Fruit fly (Drosophila melanogaster) whole organism, adult: ENCODE results near the gene CaMKII.

ENCODE experiments used
- CG11617 ChIP-seq: fragments of 200-800 bp; sonication (Bioruptor generic); optimal IDR thresholded peaks from 2 replicates; lab custom pipeline; 2017; ENCODE audit warnings: mild to moderate bottlenecking, missing biosample characterization, missing genetic modification reagents, missing genetic modification characterization
- CG14711 ChIP-seq: fragments of 200-800 bp; sonication (Bioruptor generic); optimal IDR thresholded peaks from 2 replicates; lab custom pipeline; 2018; ENCODE audit warnings: missing biosample characterization, mild to moderate bottlenecking, missing genetic modification characterization, moderate library complexity
- CG1620 ChIP-seq: fragments of 200-800 bp; sonication (Bioruptor generic); optimal IDR thresholded peaks from 2 replicates; lab custom pipeline; 2016; ENCODE audit warnings: missing biosample characterization, missing genetic modification characterization
- CG33017 ChIP-seq: fragments of 200-800 bp; sonication (Bioruptor generic); optimal IDR thresholded peaks from 2 replicates; lab custom pipeline; 2018; ENCODE audit warnings: missing biosample characterization, mild to moderate bottlenecking, missing genetic modification characterization, moderate library complexity
- CG5204 ChIP-seq: fragments of 200-800 bp; sonication (Bioruptor generic); optimal IDR thresholded peaks from 2 replicates; lab custom pipeline; 2016; ENCODE audit warnings: missing biosample characterization, missing genetic modification characterization
- CG7045 ChIP-seq: fragments of 200-800 bp; sonication (Bioruptor generic); optimal IDR thresholded peaks from 2 replicates; lab custom pipeline; 2017; ENCODE audit warnings: missing biosample characterization, mild to moderate bottlenecking, missing genetic modification characterization
- CG7101 ChIP-seq: fragments of 200-800 bp; sonication (Bioruptor generic); optimal IDR thresholded peaks from 2 replicates; lab custom pipeline; 2018; ENCODE audit warnings: missing biosample characterization, mild to moderate bottlenecking, missing genetic modification characterization, moderate library complexity
- Clk ChIP-seq: fragments of 200-800 bp; sonication (Bioruptor generic); optimal IDR thresholded peaks from 2 replicates; lab custom pipeline; 2017; ENCODE audit warnings: missing biosample characterization, missing genetic modification characterization
- Crg-1 ChIP-seq: fragments of 200-800 bp; sonication (Bioruptor generic); optimal IDR thresholded peaks from 2 replicates; lab custom pipeline; 2016; ENCODE audit warnings: missing biosample characterization, missing genetic modification characterization
- bab1 ChIP-seq: fragments of 200-800 bp; sonication (Bioruptor generic); optimal IDR thresholded peaks from 3 replicates; lab custom pipeline; 2019; ENCODE audit warnings: missing biosample characterization, mild to moderate bottlenecking, missing genetic modification characterization, moderate library complexity
- cnc ChIP-seq, 2 experiments: fragments of >200 bp; optimal IDR thresholded peaks; 2 replicates each; lab custom pipeline; 2017
- kay ChIP-seq: fragments of 200-800 bp; sonication (Bioruptor generic); peaks from one replicate; lab custom pipeline; 2016; ENCODE audit warnings: missing biosample characterization, missing genetic modification characterization, borderline replicate concordance
- toe ChIP-seq: fragments of 200-800 bp; sonication (Bioruptor generic); optimal IDR thresholded peaks from 2 replicates; lab custom pipeline; 2016; ENCODE audit warnings: missing biosample characterization, missing genetic modification characterization

Gene CaMKII

dm6 chr4:988379-988778 lies 65.1 kb downstream of the CaMKII start:
- TF ChIP-seq Crg-1 (GFP tag; lab: Kevin White, UChicago) = no peak
- no peak for TF ChIP-seq kay
- TF ChIP-seq CG5204 (GFP tag; lab: Kevin White, UChicago) = no peak
- TF ChIP-seq CG7045 (GFP tag; lab: Kevin White, UChicago) = no peak
- TF ChIP-seq bab1 (GFP tag; lab: Kevin White, UChicago) = no peak
- no peak for TF ChIP-seq toe (GFP tag; lab: Kevin White, UChicago)
- TF ChIP-seq cnc (optimal IDR thresholded peaks at IDR 0.05; lab: Kevin White, UChicago) = no peak
- TF ChIP-seq CG1620 (GFP tag; lab: Kevin White, UChicago) = no peak
- no peak for TF ChIP-seq Clk
- TF ChIP-seq CG14711 (tag; lab: Kevin White, UChicago) = no peak
- no peak for TF ChIP-seq CG7101 (tag; lab: Kevin White, UChicago)
- TF ChIP-seq CG33017 (tag; lab: Kevin White, UChicago) = no peak
- no peak for TF ChIP-seq CG11617 (GFP tag; lab: Kevin White, UChicago)
